Worm (Caenorhabditis elegans) whole organism, young adult: ENCODE data around the gene T26A5.8.

Experiments used
- F55B11.4 ChIP-seq: sonication (generic microtip); optimal IDR thresholded peaks from 2 replicates; lab custom pipeline; 2016; ENCODE audit warnings: missing compliant biosample characterization, missing genetic modification characterization, borderline replicate concordance; ENCODE audit not compliant: insufficient read depth
- ceh-40 ChIP-seq: fragments of 200-800 bp; sonication (Bioruptor generic); IDR thresholded peaks from 2 replicates; pipeline ENCODE4 v1.3.6; 2022; ENCODE audit warnings: missing genetic modification characterization, missing compliant biosample characterization
- snpc-4 ChIP-seq, 5 experiments: fragments of 150-350 bp in 1 of 5; sonication (generic microtip) in 4 of 5; optimal IDR thresholded peaks; 2 replicates each; lab custom pipeline; 2014 to 2018; ENCODE audit warnings: missing genetic modification characterization in 5 of 5, missing biosample characterization in 3 of 5, antibody characterized with exemption in 2 of 5, mild to moderate bottlenecking in 2 of 5, missing compliant biosample characterization in 2 of 5, missing genotype in 2 of 5, moderate library complexity in 2 of 5, missing genetic modification reagents in 1 of 5
- unc-130 ChIP-seq: sonication (generic microtip); optimal IDR thresholded peaks from 2 replicates; lab custom pipeline; 2016; ENCODE audit warnings: missing genetic modification reagents, missing genetic modification characterization, missing compliant biosample characterization
- zfh-2 ChIP-seq: fragments of 200-800 bp; sonication (Bioruptor generic); conservative IDR thresholded peaks from 2 replicates; pipeline ENCODE4 v1.3.6; 2022; ENCODE audit warnings: missing genetic modification reagents, missing genetic modification characterization, missing compliant biosample characterization
- zim-3 ChIP-seq: sonication (generic microtip); optimal IDR thresholded peaks from 2 replicates; lab custom pipeline; 2017; ENCODE audit warnings: mild to moderate bottlenecking, missing genetic modification characterization, moderate library complexity, missing compliant biosample characterization

- TF ChIP-seq zfh-2 = no peak
- no peak for TF ChIP-seq snpc-4 (GFP tag; optimal IDR thresholded peaks at IDR 0.05; lab: Kevin White, UChicago)
- no peak for TF ChIP-seq snpc-4 (tag; optimal IDR thresholded peaks at IDR 0.05; lab: Kevin White, UChicago)
- no peak for TF ChIP-seq ceh-40 (GFP tag; lab: Robert Waterston, UW)
- no peak for TF ChIP-seq unc-130 (GFP tag; lab: Kevin White, UChicago)
- TF ChIP-seq zim-3 (tag; lab: Kevin White, UChicago) = no peak
- no peak for TF ChIP-seq F55B11.4 (tag; lab: Kevin White, UChicago)
Measured at ce11 chrIII:6449854-6450253, 12.8 kb downstream of the T26A5.8 start.
